Fruit fly (Drosophila melanogaster): ENCODE measurements around the gene CG33642.

DNA sequence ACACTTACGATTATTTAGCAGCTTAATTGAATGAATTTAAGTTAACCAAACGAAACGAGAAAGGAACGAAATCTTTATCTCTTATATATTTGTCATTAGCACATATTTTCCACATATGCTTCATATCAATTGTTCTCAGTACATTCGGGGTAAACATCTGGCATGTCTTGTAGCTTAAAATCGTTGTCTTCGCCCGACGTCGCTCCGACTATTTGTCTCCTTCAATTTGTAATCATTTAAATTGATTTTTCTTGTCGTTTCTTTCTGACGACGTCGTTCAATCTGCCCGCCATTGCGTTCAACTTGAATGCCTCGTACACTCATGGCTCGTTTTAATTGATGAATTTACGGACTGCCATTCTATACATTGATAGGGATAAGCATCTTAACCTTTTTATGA lies 40.2 kb downstream of the CG33642 start:
- no peak for TF ChIP-seq CG33017 (tag; optimal IDR thresholded peaks at IDR 0.05)
- no peak for TF ChIP-seq pad (GFP tag; optimal IDR thresholded peaks at IDR 0.05)
- no peak for TF ChIP-seq Clk (GFP tag; optimal IDR thresholded peaks at IDR 0.05)
- TF ChIP-seq CG7045 (GFP tag; optimal IDR thresholded peaks at IDR 0.05): no peak
- TF ChIP-seq CG14711 (tag; optimal IDR thresholded peaks at IDR 0.05): no peak

Data from whole organism, adult.